Fruit fly (Drosophila melanogaster) Kc167 (cell line): ENCODE results near the gene CG14142.

Experiments used
- Myc ChIP-seq: fragments of >200 bp; optimal IDR thresholded peaks from 2 replicates; lab custom pipeline; 2017; ENCODE audit warnings: missing external identifiers
- Sin3A ChIP-seq: fragments of >200 bp; optimal IDR thresholded peaks from 2 replicates; lab custom pipeline; 2018; ENCODE audit warnings: missing external identifiers
- h ChIP-seq: fragments of >200 bp; optimal IDR thresholded peaks from 3 replicates; lab custom pipeline; 2018; ENCODE audit warnings: missing external identifiers
- insv ChIP-seq: fragments of >200 bp; optimal IDR thresholded peaks from 3 replicates; lab custom pipeline; 2018; ENCODE audit warnings: missing external identifiers
- psq ChIP-seq: fragments of >200 bp; optimal IDR thresholded peaks from 2 replicates; lab custom pipeline; 2017; ENCODE audit warnings: missing external identifiers
- ttk ChIP-seq: sonication (Bioruptor generic); optimal IDR thresholded peaks from 2 replicates; lab custom pipeline; 2017; ENCODE audit warnings: missing external identifiers

CG14142 gene

DNA sequence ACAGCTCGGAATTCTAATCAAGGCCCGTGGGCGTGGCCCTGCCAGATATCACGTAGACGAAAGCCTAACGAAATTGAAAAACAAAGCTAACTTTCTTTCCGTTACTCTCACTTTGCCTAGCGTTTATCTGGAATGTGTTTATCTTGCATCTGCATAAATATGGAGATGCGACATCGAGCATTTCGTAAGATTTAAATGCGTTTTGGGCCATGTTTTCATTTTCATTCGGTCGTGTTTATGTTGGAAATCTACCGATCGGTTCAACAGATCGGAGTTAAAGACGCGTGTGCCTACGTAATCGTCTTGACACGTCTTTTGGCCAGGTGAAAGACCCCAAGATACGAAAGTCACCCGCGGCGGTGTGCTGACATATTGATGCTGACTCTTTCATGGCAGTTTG lies 25.6 kb upstream of the CG14142 start:
- TF ChIP-seq Myc (lab: Kevin White, UChicago) = no peak

DNA sequence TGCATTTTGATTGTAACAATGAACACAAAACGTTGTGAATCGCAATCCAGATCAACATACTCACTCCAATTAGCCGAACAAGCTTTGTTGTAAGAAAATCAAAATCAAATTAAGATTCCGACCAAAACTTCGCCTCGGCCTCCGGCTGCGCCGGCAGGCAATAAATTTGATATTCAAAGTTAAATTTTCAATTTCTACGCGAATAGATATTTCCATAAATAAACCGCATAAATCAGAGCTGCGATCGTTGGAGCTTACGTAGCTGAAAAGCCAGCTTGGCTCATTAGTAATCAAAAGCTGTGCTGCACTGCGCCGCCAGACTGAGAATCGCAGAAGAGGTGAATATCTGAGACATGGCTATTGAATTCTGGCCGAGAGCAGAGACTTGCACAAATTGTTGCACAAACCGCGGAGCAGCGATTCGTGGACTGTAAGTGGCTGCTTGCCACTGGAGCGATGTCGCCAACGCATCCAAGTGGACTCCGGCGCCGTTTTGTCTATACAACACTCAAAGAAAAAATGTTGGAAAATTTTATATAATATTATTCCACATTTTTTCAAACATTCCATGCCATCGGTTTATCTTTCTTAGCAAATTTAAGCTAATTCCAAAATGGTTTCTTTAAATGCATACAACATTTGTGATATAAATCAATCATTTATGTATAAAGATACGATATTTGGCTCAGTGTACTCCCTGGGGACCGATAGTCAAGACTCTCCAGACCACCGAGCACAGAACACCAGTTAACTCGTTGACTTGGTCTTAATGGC lies 24.6 kb upstream of the CG14142 start:
- TF ChIP-seq psq (lab: Kevin White, UChicago) (no peak), ttk (lab: Kevin White, UChicago) (no peak), h (lab: Kevin White, UChicago) (no peak), insv (lab: Kevin White, UChicago) (no peak), Myc (lab: Kevin White, UChicago) (no peak), Sin3A (no peak)

DNA sequence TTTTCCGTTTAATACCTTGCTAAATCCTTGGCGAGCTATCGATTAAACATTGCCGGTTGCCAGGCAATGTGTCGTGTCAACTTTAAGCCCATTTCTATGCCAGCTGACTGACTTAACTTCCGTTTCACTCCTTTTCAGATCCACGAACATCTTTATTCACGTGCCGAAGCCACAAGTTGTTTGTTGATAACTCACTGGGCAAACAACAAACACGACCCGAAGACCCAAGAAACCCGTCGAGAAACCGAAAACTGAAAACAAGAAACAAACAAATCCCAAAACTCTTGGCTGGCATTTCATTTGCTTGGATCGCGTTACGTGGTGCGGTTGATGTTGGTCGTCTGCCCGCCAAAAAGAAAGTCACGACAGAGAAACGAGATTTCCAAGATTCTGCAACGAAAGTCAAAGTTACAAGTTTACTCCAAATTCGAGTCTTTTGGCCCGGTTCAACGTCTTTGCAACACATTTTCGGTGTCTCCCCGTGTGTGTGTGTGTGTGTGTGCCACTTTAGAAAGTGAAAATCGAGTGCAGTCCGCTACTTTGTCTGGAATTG lies 22.5 kb upstream of the CG14142 start, which contains the start of gene CG6216:
CG6216 (minus strand) TSS at position 51 of the 553 bp plus-strand sequence.
- TF ChIP-seq psq (lab: Kevin White, UChicago) (no peak), ttk (lab: Kevin White, UChicago) (no peak), h (lab: Kevin White, UChicago) (no peak), Sin3A (no peak), insv (lab: Kevin White, UChicago) (no peak), Myc (lab: Kevin White, UChicago) (no peak)

DNA sequence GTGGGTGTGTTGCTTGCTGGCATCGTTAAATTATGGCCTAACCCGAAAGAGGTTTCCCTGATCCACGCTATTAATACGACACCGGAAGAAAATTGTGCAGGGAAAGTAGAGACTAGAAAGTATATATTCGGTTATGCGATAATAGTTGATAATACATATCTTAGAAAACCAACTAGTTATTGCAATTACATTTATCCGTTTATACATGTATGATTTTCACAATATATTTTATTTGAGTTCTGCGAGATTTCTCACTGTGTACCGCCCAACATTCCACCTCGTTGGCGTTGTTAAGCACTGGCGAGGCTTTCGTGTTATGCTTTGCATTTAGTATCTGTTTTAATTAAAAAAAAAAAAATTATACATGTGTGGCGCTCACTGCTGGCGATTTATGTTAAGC lies 17.9 kb upstream of the CG14142 start:
- TF ChIP-seq Sin3A = no peak
- TF ChIP-seq psq (lab: Kevin White, UChicago) = no peak
- no peak for TF ChIP-seq insv (lab: Kevin White, UChicago)
- no peak for TF ChIP-seq ttk (lab: Kevin White, UChicago)
- TF ChIP-seq Myc (lab: Kevin White, UChicago) = no peak
- TF ChIP-seq h (lab: Kevin White, UChicago) = no peak

DNA sequence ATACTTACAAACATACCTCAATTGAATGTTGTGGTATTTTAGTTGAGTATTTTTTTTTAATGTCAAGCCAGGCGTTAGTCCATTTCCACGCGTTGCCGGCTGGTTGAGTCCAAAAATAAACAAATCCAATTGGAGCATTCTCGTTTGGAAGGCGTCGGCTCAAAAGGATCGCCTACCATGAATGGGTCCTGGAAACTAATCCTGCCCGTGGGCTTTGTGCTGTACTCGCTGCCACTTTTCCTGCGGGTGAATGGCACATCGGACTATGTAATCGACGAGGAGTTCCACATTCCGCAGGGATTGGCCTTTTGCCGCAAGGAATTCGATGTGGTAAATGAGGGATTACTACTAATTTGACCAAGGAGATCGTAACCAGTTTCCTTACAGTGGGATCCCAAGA lies 8.4 kb upstream of the CG14142 start, which contains the start of gene Alg10:
Alg10 (plus strand) TSS at position 73 of the 400 bp plus-strand sequence.
- TF ChIP-seq Sin3A (no peak), Myc (lab: Kevin White, UChicago) (no peak), ttk (lab: Kevin White, UChicago) (no peak), insv (lab: Kevin White, UChicago) (no peak)

DNA sequence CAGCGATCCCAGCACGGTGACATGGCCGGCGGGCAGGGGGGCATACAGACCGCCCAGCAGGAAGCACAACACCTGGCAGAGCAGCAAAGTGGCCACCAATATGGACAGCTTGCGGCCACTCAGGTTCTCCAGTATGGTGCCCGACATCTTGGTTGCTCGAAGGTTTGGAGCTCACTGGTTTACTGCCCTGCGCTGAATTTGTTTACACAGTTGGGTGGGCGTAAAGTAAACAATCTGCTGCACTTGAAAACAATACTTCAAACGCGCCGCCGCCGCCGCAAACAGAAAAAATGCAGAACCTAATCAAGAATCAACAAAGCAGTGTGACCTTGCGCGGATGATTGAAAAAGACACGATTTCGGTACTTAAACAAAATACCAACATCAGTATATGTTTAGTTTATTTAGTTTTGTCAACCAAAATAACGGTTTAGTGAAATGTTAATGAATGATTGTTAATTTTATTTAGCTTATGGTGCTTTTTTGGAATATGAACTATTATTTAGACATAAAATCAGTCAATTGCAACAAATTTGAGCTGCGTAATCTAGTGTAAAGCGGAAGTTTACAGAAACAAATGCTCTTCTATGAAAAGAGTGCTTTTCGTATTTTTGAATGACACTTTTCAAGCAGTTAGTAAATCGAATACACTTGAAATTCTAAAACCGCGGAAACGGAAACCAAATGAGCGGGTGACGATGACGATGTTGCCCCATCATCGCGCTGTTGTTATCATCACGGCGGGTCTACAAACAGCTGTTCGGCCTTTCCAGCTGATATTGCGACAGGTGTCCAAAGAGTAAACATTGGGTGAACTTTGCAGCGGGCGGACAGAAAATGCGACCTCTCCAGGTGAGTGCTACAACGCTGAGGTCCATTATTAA lies 3.8 kb upstream of the CG14142 start, which contains the start of the genes wls and Adck5:
wls (minus strand) TSS at position 327 of the 883 bp plus-strand sequence.
Adck5 (plus strand) TSS at position 519 of the 883 bp plus-strand sequence.
- TF ChIP-seq insv (lab: Kevin White, UChicago) (no peak), ttk (lab: Kevin White, UChicago) (no peak)

DNA sequence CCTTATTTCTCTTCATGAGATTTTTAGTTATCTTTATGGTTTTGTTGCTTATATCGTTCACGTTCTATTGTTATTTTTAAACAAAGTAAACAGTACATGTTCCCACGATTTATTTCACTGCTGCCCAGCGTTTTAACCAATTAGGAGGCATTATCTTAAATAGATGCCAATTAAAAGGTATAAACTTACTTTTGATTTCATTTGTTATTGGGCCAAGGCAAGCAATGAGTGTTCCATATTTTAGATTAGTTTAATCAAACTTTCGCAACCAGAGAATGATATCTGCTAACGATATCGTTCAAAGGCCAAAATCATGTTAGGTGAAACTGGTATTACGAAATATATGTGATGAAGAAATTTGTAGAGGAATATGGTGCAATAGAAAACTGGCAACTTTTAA lies 9.7 kb downstream of the CG14142 start:
- TF ChIP-seq ttk (lab: Kevin White, UChicago) = no peak
- TF ChIP-seq psq (lab: Kevin White, UChicago) = no peak
- no peak for TF ChIP-seq h (lab: Kevin White, UChicago)
- TF ChIP-seq Myc (lab: Kevin White, UChicago) = no peak
- TF ChIP-seq Sin3A = no peak
- TF ChIP-seq insv (lab: Kevin White, UChicago) = no peak

DNA sequence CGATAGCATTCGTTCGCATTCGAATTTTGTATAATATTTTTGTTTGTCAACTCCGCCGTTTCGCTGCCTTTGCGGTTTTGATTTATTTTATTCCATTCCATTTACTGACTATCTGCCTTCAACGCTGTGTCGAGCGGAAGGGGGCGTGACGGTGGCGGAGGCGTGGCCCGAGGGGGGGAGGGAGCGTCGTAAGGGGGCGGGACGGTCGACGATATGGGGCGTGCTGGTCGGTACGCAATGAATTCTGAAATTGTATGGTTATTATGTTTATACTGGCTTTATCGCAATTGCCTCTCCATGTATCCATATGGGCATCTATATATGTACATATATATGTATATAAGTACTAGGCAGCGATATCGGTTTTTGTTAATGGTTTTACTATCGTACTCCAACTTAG lies 10.7 kb downstream of the CG14142 start:
- no peak for TF ChIP-seq insv (lab: Kevin White, UChicago)
- no peak for TF ChIP-seq psq (lab: Kevin White, UChicago)
- no peak for TF ChIP-seq Sin3A
- no peak for TF ChIP-seq h (lab: Kevin White, UChicago)
- TF ChIP-seq ttk (lab: Kevin White, UChicago) = no peak
- TF ChIP-seq Myc (lab: Kevin White, UChicago) = no peak

DNA sequence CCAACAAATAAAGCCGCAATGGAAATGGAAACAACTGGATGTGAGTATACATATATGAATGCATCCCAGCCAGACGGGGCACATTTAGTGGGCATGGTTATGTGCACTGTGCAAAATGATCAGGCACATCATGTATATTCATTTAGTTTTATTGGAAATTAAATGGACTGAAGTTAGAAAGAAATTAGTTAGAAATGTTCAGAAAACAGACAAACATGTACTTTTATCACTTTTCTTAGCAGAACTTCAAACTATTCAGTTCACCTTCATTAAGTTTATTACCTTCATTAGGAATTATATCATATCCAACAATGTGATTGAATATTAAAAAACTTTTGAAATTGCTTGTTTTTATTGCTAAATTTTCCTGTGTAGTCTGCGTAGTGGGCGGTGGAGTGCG lies 13.5 kb downstream of the CG14142 start:
- TF ChIP-seq ttk (lab: Kevin White, UChicago) (no peak), psq (lab: Kevin White, UChicago) (no peak), Sin3A (no peak), insv (lab: Kevin White, UChicago) (no peak), h (lab: Kevin White, UChicago) (no peak), Myc (lab: Kevin White, UChicago) (no peak)

DNA sequence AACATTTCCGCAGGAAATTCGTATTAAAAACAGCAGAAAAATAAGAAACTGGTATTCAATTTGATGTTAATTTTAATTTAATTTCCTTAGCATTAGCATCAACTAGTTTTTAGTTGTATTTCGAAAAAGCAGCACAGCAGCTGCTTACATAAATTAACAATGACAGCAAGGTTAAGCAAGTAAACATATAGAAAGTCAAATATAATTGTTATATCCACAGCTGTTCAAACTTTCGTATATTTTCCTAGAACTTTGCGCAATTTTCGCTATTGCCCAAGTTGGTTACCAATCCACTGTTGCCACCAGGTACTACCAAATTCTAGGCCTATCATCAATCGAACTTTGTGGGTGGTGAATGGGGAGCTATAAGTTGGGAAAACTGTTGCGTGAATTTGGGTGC lies 16.7 kb downstream of the CG14142 start:
- TF ChIP-seq ttk (lab: Kevin White, UChicago) (no peak), insv (lab: Kevin White, UChicago) (no peak), Sin3A (no peak), psq (lab: Kevin White, UChicago) (no peak), Myc (lab: Kevin White, UChicago) (no peak), h (lab: Kevin White, UChicago) (no peak)

DNA sequence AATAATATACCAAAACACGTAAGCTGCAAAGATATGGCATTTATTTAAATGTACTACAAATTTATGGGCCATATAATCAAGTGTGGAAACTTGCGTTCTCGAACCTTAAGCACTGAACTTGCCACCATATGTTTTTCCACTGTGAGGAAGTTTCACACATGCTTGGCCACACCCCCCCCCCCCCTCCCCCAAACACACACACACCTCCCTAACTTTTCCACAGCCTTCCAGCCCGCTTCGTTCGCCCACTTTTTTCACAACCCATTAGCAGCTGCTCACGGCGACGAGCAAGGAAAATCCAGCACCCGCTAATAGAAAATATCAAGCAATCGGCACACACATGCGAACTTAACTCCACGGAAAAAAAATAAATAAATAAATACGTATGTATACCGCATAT lies 22.0 kb downstream of the CG14142 start:
- TF ChIP-seq ttk (lab: Kevin White, UChicago) (no peak), Sin3A (no peak), Myc (lab: Kevin White, UChicago) (no peak), h (lab: Kevin White, UChicago) (no peak), psq (lab: Kevin White, UChicago) (no peak), insv (lab: Kevin White, UChicago) (no peak)
